Worm (Caenorhabditis elegans): ENCODE measurements around the gene T09E8.4.

Gene T09E8.4

DNA sequence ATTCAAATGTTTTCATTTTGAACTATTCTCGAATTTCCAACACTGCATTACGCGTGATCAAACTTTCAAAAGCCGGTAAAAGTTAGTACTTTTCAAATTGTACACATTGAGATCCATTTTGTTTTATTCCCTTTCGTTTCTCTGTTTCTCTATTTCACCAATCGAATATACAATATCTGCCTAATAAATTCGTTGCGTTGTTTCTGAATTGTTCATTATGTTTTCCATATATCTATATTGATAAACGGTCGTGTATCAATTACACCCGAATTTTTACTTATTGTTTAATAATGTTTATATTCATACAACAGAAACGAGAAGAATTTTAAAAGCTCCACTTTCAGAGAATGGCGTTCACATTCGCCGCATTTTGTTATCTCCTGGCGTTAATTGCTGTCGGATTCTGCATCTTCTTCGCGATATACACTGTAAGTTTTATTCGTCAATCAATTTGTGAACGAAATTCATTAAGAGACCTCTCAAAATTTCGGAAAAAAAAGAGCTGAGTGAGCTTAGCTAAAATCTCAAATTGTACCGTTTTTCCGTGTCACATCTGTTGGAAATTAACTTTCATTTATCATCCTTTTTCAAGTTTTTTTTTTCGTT is 3.9 kb downstream of the T09E8.4 start, which contains the start of gene cni-1:
Gene cni-1, plus strand, starts transcription at position 345 of the 606 bp plus-strand sequence.
- TF ChIP-seq ceh-28 (tag; optimal IDR thresholded peaks at IDR 0.05) (no peak), unc-39 (tag; optimal IDR thresholded peaks at IDR 0.05) (no peak)

DNA sequence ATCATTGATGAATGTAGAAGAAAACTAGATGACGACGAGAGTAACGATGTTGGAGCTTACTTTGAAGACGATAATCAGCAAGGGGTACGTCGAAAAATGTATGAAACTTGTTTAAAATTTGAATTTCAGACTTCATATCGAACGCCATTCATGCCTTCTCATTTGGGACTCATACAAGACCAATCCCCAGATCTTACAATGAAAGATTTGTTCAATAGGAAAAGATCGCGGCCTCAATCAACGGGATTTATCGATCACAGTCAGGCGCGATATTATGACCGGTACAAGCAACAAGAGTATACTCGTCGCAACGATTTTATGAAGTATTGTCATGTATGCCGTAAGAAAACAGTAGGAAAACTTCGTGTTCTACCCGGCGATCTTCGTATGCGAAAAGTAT is 7.2 kb downstream of the T09E8.4 start:
- TF ChIP-seq zag-1 (tag; optimal IDR thresholded peaks at IDR 0.05), result no peak
- TF ChIP-seq fkh-10 (GFP tag; optimal IDR thresholded peaks at IDR 0.05), result no peak
- no peak for TF ChIP-seq R02D3.7 (tag; optimal IDR thresholded peaks at IDR 0.05)
- no peak for TF ChIP-seq ztf-4 (tag; optimal IDR thresholded peaks at IDR 0.05)
- no peak for TF ChIP-seq ztf-11 (tag; optimal IDR thresholded peaks at IDR 0.05)
- TF ChIP-seq jun-1 (tag; optimal IDR thresholded peaks at IDR 0.05), result no peak

DNA sequence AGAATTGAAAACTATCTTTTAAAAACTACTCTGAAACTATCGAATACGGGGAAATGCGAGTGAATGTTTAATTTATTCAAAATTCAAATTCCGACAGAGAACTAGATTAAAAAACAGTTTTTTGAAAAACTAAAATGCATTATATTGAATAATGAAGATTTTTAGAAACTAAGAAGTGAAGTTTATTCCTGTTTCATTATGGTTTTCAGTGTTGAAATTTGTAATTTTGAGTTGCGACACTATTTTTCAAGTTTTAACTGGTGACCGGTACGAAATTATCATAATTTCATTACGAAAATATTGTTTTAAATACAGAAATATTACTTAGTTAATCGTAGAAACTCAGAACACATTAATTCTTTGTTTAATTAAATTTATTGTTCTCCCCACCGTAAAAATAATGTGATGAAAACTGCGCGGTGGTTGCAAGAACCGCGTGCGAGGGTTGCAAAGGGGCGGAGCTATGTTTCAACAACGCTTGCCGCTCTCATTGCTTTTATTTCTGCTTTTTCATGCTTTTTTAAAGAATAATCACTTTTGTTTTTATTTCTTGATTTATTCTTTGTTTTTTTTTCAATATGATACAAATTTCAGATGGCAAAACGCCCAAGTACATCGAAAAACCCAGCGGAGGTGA is 7.8 kb downstream of the T09E8.4 start, which contains the start of gene him-17:
Gene him-17, plus strand, starts transcription at position 595 of the 637 bp plus-strand sequence.
- no peak for TF ChIP-seq nhr-237 (tag; optimal IDR thresholded peaks at IDR 0.05)
- TF ChIP-seq eor-1 (tag; optimal IDR thresholded peaks at IDR 0.05), result no peak
- TF ChIP-seq snpc-4 (tag; optimal IDR thresholded peaks at IDR 0.05), result peak; percentile 55
- no peak for TF ChIP-seq egl-5 (tag; optimal IDR thresholded peaks at IDR 0.05)
- TF ChIP-seq elt-1 (tag; optimal IDR thresholded peaks at IDR 0.05), result no peak
- no peak for TF ChIP-seq sea-2 (GFP tag; optimal IDR thresholded peaks at IDR 0.05)
- no peak for TF ChIP-seq lin-15B (tag; optimal IDR thresholded peaks at IDR 0.05)
- no peak for TF ChIP-seq nhr-25 (tag; optimal IDR thresholded peaks at IDR 0.05)
- peak; percentile 57 for TF ChIP-seq pha-4 (tag; optimal IDR thresholded peaks at IDR 0.05)
- TF ChIP-seq ama-1 (optimal IDR thresholded peaks at IDR 0.05), result no peak
- no peak for TF ChIP-seq elt-3 (tag; optimal IDR thresholded peaks at IDR 0.05)
- TF ChIP-seq hmg-11 (tag; optimal IDR thresholded peaks at IDR 0.05), result peak; percentile 82
- TF ChIP-seq aly-2 (tag; optimal IDR thresholded peaks at IDR 0.05), result peak; percentile 69
- no peak for TF ChIP-seq daf-12 (tag; optimal IDR thresholded peaks at IDR 0.05)
- peak; percentile 4 for TF ChIP-seq nhr-67 (tag; optimal IDR thresholded peaks at IDR 0.05)
- TF ChIP-seq nhr-23 (tag; optimal IDR thresholded peaks at IDR 0.05), result peak; percentile 37
- TF ChIP-seq nhr-43 (tag; optimal IDR thresholded peaks at IDR 0.05; ENCODE audit: poor library complexity, severe bottlenecking), result peak; percentile 69
- TF ChIP-seq ceh-16 (tag; optimal IDR thresholded peaks at IDR 0.05), result no peak
- TF ChIP-seq elt-2 (tag; optimal IDR thresholded peaks at IDR 0.05), result peak; percentile 34
- TF ChIP-seq nhr-28 (tag; optimal IDR thresholded peaks at IDR 0.05), result no peak

- TF ChIP-seq nhr-28 (tag; optimal IDR thresholded peaks at IDR 0.05), result no peak
- peak; percentile 5 for TF ChIP-seq nhr-43 (tag; optimal IDR thresholded peaks at IDR 0.05; ENCODE audit: poor library complexity, severe bottlenecking)
- TF ChIP-seq fkh-10 (GFP tag; optimal IDR thresholded peaks at IDR 0.05), result no peak
- no peak for TF ChIP-seq zag-1 (tag; optimal IDR thresholded peaks at IDR 0.05)
- TF ChIP-seq aly-2 (tag; optimal IDR thresholded peaks at IDR 0.05), result no peak
- no peak for TF ChIP-seq hmg-11 (tag; optimal IDR thresholded peaks at IDR 0.05)
- no peak for TF ChIP-seq ZK546.5 (tag; optimal IDR thresholded peaks at IDR 0.05)
- TF ChIP-seq elt-1 (tag; optimal IDR thresholded peaks at IDR 0.05), result no peak
- no peak for TF ChIP-seq nhr-76 (tag; optimal IDR thresholded peaks at IDR 0.05)
- no peak for TF ChIP-seq ceh-82 (tag; optimal IDR thresholded peaks at IDR 0.05)
- peak; percentile 17 for TF ChIP-seq elt-2 (tag; optimal IDR thresholded peaks at IDR 0.05)
These were observed 10.3 kb downstream of the T09E8.4 start for ce11 chrV:13173718-13174117.

- TF ChIP-seq daf-12 (tag; optimal IDR thresholded peaks at IDR 0.05) (no peak), lin-39 (tag; optimal IDR thresholded peaks at IDR 0.05) (no peak), ceh-9 (tag; optimal IDR thresholded peaks at IDR 0.05) (no peak), nhr-28 (tag; optimal IDR thresholded peaks at IDR 0.05) (no peak), nhr-43 (tag; optimal IDR thresholded peaks at IDR 0.05; ENCODE audit: poor library complexity, severe bottlenecking) (no peak), zag-1 (tag; optimal IDR thresholded peaks at IDR 0.05) (no peak), nhr-67 (tag; optimal IDR thresholded peaks at IDR 0.05) (no peak), lsy-12 (tag; optimal IDR thresholded peaks at IDR 0.05) (no peak), nhr-237 (tag; optimal IDR thresholded peaks at IDR 0.05) (no peak), nhr-12 (tag; optimal IDR thresholded peaks at IDR 0.05) (no peak), fos-1 (tag; optimal IDR thresholded peaks at IDR 0.05) (no peak), lin-15B (tag; optimal IDR thresholded peaks at IDR 0.05) (no peak), elt-3 (tag; optimal IDR thresholded peaks at IDR 0.05) (no peak), egl-5 (tag; optimal IDR thresholded peaks at IDR 0.05) (no peak)
These were observed 13.5 kb downstream of the T09E8.4 start for ce11 chrV:13170497-13170896.

All from whole organism, L3 larva.